Worm (Caenorhabditis elegans) whole organism, young adult: Measurements from ENCODE around the gene snet-1.

Experiments
- F37B4.10 ChIP-seq: fragments of 200-800 bp; sonication (Bioruptor generic); IDR thresholded peaks from 2 replicates; pipeline ENCODE4 v1.3.6; 2022; ENCODE audit warnings: missing genetic modification characterization, missing compliant biosample characterization
- cebp-2 ChIP-seq: fragments of 200-800 bp; sonication (Bioruptor generic); IDR thresholded peaks from 2 replicates; pipeline ENCODE4 v1.3.6; 2022; ENCODE audit warnings: missing genetic modification characterization, missing compliant biosample characterization
- ceh-100 ChIP-seq: fragments of 200-800 bp; sonication (Bioruptor generic); IDR thresholded peaks from 2 replicates; pipeline ENCODE4 v1.3.6; 2022; ENCODE audit warnings: missing genetic modification reagents, missing genetic modification characterization, missing compliant biosample characterization
- ceh-91 ChIP-seq: fragments of 200-800 bp; sonication (Bioruptor generic); IDR thresholded peaks from 2 replicates; pipeline ENCODE4 v1.3.6; 2022; ENCODE audit warnings: missing genetic modification reagents, missing genetic modification characterization, missing compliant biosample characterization
- fkh-3 ChIP-seq: sonication (generic microtip); optimal IDR thresholded peaks from 2 replicates; lab custom pipeline; 2016; ENCODE audit warnings: mild to moderate bottlenecking, missing genetic modification characterization, missing compliant biosample characterization
- madf-6 ChIP-seq: fragments of 200-800 bp; sonication (Bioruptor generic); IDR thresholded peaks from 2 replicates; pipeline ENCODE4 v1.3.6; 2022; ENCODE audit warnings: missing genetic modification reagents, missing genetic modification characterization, missing compliant biosample characterization
- madf-8 ChIP-seq: fragments of 200-800 bp; sonication (Bioruptor generic); conservative IDR thresholded peaks from 2 replicates; pipeline ENCODE4 v1.3.6; 2022; ENCODE audit warnings: missing genetic modification reagents, missing genetic modification characterization, missing compliant biosample characterization
- nfya-1 ChIP-seq: sonication (generic microtip); optimal IDR thresholded peaks from 2 replicates; lab custom pipeline; 2017; ENCODE audit warnings: antibody characterized with exemption, missing compliant biosample characterization, missing genetic modification characterization, borderline replicate concordance; ENCODE audit not compliant: insufficient read depth
- ztf-22 ChIP-seq: fragments of 200-800 bp; sonication (Bioruptor generic); optimal IDR thresholded peaks from 2 replicates; lab custom pipeline; 2018; ENCODE audit warnings: mild to moderate bottlenecking, missing genetic modification characterization, moderate library complexity, missing compliant biosample characterization

ce11 chrX:3628016-3628415, 40.7 kb downstream of the snet-1 start, which contains the start of gene vep-2:
- TF ChIP-seq ceh-100 (GFP tag; lab: Robert Waterston, UW) (no peak), cebp-2 (no peak), nfya-1 (tag; lab: Kevin White, UChicago) (no peak), ceh-91 (GFP tag; lab: Robert Waterston, UW) (no peak), F37B4.10 (GFP tag; lab: Robert Waterston, UW) (no peak), madf-6 (no peak), madf-8 (GFP tag; lab: Robert Waterston, UW) (no peak), fkh-3 (no peak), ztf-22 (GFP tag; lab: Kevin White, UChicago) (no peak)
